Worm (Caenorhabditis elegans) whole organism, L3 larva: ENCODE measurements around the gene M88.4.

Source experiments
- aly-2 ChIP-seq: fragments of 150-350 bp; optimal IDR thresholded peaks from 2 replicates; lab custom pipeline; 2014; ENCODE audit warnings: missing biosample characterization, missing genetic modification characterization
- ceh-82 ChIP-seq: fragments of 150-350 bp; optimal IDR thresholded peaks from 2 replicates; lab custom pipeline; 2014; ENCODE audit warnings: missing biosample characterization, missing genetic modification characterization
- ceh-9 ChIP-seq: sonication (generic microtip); optimal IDR thresholded peaks from 2 replicates; lab custom pipeline; 2018; ENCODE audit warnings: missing biosample characterization, missing genetic modification characterization
- egl-27 ChIP-seq: sonication (generic microtip); optimal IDR thresholded peaks from 4 replicates; lab custom pipeline; 2017; ENCODE audit warnings: missing biosample characterization, missing genetic modification reagents, missing genetic modification characterization
- fos-1 ChIP-seq: fragments of 150-350 bp; optimal IDR thresholded peaks from 2 replicates; lab custom pipeline; 2014; ENCODE audit warnings: missing biosample characterization, missing genetic modification characterization
- nhr-11 ChIP-seq: fragments of 150-350 bp; optimal IDR thresholded peaks from 2 replicates; lab custom pipeline; 2014; ENCODE audit warnings: missing biosample characterization, missing genetic modification characterization
- nhr-77 ChIP-seq: fragments of 150-350 bp; optimal IDR thresholded peaks from 2 replicates; lab custom pipeline; 2014; ENCODE audit warnings: missing biosample characterization, missing genetic modification characterization
- skn-1 ChIP-seq: fragments of 150-350 bp; optimal IDR thresholded peaks from 2 replicates; lab custom pipeline; 2014; ENCODE audit warnings: missing biosample characterization, missing genetic modification characterization
- snpc-4 ChIP-seq: fragments of 150-350 bp; optimal IDR thresholded peaks from 2 replicates; lab custom pipeline; 2014; ENCODE audit warnings: missing biosample characterization, missing genetic modification characterization
- ztf-11 ChIP-seq: fragments of 150-350 bp; optimal IDR thresholded peaks from 2 replicates; lab custom pipeline; 2014; ENCODE audit warnings: missing biosample characterization, missing genetic modification characterization

- TF ChIP-seq nhr-77 (tag; lab: Kevin White, UChicago) (no peak), egl-27 (tag; lab: Kevin White, UChicago) (no peak), snpc-4 (tag; lab: Kevin White, UChicago) (no peak), aly-2 (no peak), ceh-82 (tag; lab: Kevin White, UChicago) (no peak), nhr-11 (tag; lab: Kevin White, UChicago) (no peak), ceh-9 (tag; lab: Kevin White, UChicago) (no peak), fos-1 (tag; lab: Kevin White, UChicago) (no peak), ztf-11 (no peak), skn-1 (tag; lab: Kevin White, UChicago) (no peak)
Observed at ce11 chrIII:4506140-4506539, 42.7 kb upstream of the M88.4 start.
